Fruit fly (Drosophila melanogaster) whole organism, pupa: ENCODE data around the gene lectin-37Da.

Experiments
- CG12605 ChIP-seq: fragments of 200-800 bp; sonication (Bioruptor generic); IDR thresholded peaks from 2 replicates; pipeline ENCODE4 v1.3.6; 2022; ENCODE audit warnings: missing biosample characterization, missing genetic modification characterization
- CG14655 ChIP-seq: fragments of 200-800 bp; sonication (Bioruptor generic); optimal IDR thresholded peaks from 3 replicates; lab custom pipeline; 2017; ENCODE audit warnings: mild to moderate bottlenecking, missing biosample characterization, missing genetic modification reagents, missing genetic modification characterization
- CG34367 ChIP-seq: fragments of 200-800 bp; sonication (Bioruptor generic); optimal IDR thresholded peaks from 2 replicates; lab custom pipeline; 2018; ENCODE audit warnings: missing biosample characterization, mild to moderate bottlenecking, missing genetic modification characterization
- CG4496 ChIP-seq: fragments of 200-800 bp; sonication (Bioruptor generic); IDR thresholded peaks from 3 replicates; pipeline ENCODE4 v1.3.6; 2022; ENCODE audit warnings: missing biosample characterization, missing genetic modification characterization
- CG8159 ChIP-seq: fragments of 200-800 bp; sonication (Bioruptor generic); optimal IDR thresholded peaks from 3 replicates; lab custom pipeline; 2018; ENCODE audit warnings: missing biosample characterization, mild to moderate bottlenecking, missing genetic modification characterization, moderate library complexity
- CG8301 ChIP-seq: fragments of 200-800 bp; sonication (Bioruptor generic); optimal IDR thresholded peaks from 2 replicates; lab custom pipeline; 2018; ENCODE audit warnings: missing biosample characterization, mild to moderate bottlenecking, missing genetic modification characterization
- EcR ChIP-seq: fragments of 200-800 bp; sonication (Bioruptor generic); optimal IDR thresholded peaks from 3 replicates; lab custom pipeline; 2019; ENCODE audit warnings: missing biosample characterization, missing genetic modification characterization, mild to moderate bottlenecking, moderate library complexity, missing genetic modification reagents
- Pif1B ChIP-seq: fragments of 200-800 bp; sonication (Bioruptor generic); optimal IDR thresholded peaks from 3 replicates; lab custom pipeline; 2016; ENCODE audit warnings: missing biosample characterization, missing genetic modification characterization
- gl ChIP-seq: fragments of 200-800 bp; sonication (Bioruptor generic); optimal IDR thresholded peaks from 2 replicates; lab custom pipeline; 2018; ENCODE audit warnings: missing biosample characterization, mild to moderate bottlenecking, missing genetic modification characterization

dm6 chr2L:19404804-19405203, 13.3 kb upstream of the lectin-37Da start:
- TF ChIP-seq CG8301 (tag; lab: Kevin White, UChicago), result no peak
- no peak for TF ChIP-seq EcR (GFP tag; lab: Kevin White, UChicago)
- no peak for TF ChIP-seq CG4496
- TF ChIP-seq Pif1B (GFP tag; lab: Kevin White, UChicago), result no peak
- no peak for TF ChIP-seq CG34367
- no peak for TF ChIP-seq CG8159
- TF ChIP-seq gl, result no peak
- TF ChIP-seq CG12605 (GFP tag; lab: Robert Waterston, UW), result no peak
- no peak for TF ChIP-seq CG14655
